Fruit fly (Drosophila melanogaster): ENCODE measurements around the gene Pink1.

Gene Pink1

DNA sequence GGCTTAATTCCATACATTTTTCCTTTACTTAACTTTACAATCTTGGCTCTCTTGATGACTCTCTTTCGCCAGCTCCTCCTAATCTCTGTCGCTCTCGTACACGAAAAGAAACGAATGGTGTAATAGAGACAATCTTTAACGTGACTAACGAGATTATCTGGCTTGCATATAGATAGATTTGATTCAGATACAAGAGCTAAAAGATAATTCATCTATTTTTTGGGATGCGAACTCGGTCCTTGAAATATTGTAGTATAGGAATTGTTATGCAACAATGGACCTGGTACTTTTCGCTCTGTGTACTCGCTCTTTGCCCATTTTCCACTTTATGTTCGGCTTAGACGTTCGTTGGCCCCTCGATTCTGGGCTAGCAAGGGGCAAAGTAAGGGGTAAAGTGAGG lies 27.7 kb downstream of the Pink1 start:
- peak; percentile 59 for TF ChIP-seq CG17801 (GFP tag; optimal IDR thresholded peaks at IDR 0.05; ENCODE audit: partially characterized antibody)

DNA sequence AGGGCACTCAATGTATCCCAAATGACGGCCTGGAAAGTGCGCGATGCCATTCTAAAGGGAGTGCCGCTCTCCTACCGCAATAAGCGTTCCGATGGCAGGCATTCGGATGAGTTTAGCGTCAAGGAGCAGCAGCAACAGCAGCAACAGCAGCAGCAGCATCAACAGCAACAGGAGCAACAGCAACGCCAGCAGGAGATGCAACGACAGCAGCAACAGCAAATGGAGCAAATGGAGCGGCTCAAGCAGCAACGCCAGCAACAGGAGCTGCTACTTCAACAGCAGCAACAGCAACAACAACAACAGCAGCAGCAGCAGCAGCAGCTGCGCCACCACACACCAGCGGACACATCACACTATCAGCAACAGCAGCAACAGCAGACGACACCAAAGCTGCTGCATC lies 32.6 kb downstream of the Pink1 start:
- TF ChIP-seq CG17801 (GFP tag; optimal IDR thresholded peaks at IDR 0.05; ENCODE audit: partially characterized antibody) = no peak

DNA sequence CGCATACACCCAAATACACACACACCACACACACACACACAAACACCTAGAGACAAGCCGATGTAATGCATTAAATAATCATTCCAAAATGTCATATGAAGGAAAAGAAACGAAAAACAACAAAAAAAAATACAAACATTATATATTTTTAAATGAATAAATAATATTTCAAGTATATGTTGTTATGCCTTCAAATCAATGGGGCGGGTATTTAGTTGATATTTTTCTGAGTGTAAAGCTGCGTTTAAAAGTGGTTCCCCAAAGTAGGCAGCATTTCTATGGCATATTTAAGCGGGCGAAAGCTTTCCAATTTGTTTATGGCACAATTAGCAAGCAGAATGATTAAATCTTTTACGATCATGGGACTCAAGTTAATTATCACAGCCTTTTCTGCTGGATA lies 35.7 kb downstream of the Pink1 start:
- TF ChIP-seq CG17801 (GFP tag; optimal IDR thresholded peaks at IDR 0.05; ENCODE audit: partially characterized antibody) = peak; percentile 49

- TF ChIP-seq CG17801 (GFP tag; optimal IDR thresholded peaks at IDR 0.05; ENCODE audit: partially characterized antibody) = no peak
Observed at dm6 chrX:6719968-6720367, 36.4 kb downstream of the Pink1 start.

dm6 chrX:6723622-6724021 lies 40.0 kb downstream of the Pink1 start:
- TF ChIP-seq CG17801 (GFP tag; optimal IDR thresholded peaks at IDR 0.05; ENCODE audit: partially characterized antibody) = no peak

DNA sequence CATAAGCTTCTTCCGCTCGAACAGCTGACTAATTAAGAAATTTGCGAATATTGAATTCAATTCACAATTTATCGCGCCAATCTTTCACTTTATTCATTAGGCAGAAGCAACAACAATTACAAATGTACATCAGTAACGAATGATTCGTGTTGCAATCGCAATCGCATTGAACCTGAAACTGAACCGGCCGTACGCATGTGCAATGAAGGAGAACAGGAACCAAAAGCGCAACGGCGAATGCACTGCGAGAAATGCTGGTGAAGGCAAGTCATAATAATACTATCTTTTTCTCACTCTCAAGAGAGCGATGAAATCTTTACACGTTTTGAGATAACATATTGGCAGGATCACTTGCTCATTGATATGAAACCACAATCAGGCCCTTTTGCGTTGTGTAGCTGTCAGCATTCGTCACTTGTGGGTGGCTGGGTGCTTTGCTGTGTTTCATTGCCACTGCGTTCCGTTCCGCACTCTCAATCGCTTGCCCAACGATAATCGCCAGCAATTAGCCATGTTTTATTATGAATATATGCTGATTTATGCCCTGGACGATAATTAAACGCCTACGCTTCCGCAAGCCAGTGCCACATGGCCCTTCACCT lies 41.4 kb downstream of the Pink1 start:
- no peak for TF ChIP-seq CG17801 (GFP tag; optimal IDR thresholded peaks at IDR 0.05; ENCODE audit: partially characterized antibody)

dm6 chrX:6726758-6727490 lies 43.3 kb downstream of the Pink1 start:
- TF ChIP-seq CG17801 (GFP tag; optimal IDR thresholded peaks at IDR 0.05; ENCODE audit: partially characterized antibody) = no peak

DNA sequence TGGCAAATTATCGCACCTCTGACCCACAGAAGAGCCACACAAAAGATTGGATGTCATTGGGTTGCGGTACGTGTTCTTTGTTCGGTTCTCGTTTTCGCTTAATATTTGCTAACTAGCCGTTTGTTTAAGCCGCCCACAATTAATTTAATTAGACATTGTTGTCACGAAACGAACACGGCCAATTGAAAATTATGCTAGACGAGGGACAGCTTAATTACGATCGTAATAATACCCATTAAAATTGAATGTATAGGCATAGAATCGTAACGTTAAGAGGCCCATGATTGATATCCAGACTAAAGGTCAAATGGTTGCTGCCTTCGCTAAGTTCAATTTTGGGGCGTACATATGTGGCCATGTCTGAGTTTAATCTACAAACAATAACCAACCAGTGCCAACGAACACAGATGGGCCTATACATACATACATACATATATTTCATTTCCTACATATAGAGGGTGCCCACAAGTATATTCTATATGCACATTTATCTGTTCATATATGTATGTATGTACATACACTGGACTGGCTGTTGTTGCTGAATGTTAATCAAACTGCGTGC lies 45.1 kb downstream of the Pink1 start:
- no peak for TF ChIP-seq CG17801 (GFP tag; optimal IDR thresholded peaks at IDR 0.05; ENCODE audit: partially characterized antibody)

- no peak for TF ChIP-seq CG17801 (GFP tag; optimal IDR thresholded peaks at IDR 0.05; ENCODE audit: partially characterized antibody)
Observed at dm6 chrX:6730600-6731259, 47.1 kb downstream of the Pink1 start.

DNA sequence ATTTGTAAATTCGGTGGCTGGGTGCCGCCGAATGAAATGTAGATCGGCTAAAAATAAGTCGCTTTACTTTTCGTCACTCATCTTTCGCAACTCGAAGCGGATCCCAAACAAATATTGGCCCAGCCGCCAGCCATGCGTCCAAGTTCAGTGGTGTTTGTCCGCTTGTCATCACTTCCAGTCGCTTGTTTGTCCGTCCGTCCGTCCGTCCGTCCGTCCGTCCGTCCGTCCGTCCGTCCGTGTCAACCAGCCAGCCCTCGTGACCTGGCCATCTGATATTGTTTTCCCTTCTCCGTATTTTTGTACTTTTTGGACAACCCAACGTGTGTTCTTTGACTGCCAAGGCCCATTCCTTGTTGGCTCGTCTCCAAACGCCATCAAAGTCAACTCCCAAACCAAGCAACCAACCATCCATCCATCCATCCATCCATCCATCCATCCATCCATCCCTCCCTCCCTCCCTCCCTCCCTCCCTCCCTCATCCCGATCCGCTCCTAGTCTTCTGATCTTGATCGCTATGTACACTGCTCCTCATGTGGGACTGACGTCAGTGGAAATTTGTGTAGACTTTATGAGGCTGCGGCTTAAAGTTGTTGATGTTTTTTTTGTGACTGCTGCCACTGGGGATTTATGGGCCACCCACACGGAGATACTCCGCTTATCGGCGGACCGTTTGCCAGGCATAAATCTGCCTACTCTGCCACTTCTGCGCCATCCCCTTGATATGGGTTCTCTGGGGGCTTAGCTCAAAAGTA lies 49.9 kb downstream of the Pink1 start:
- TF ChIP-seq CG17801 (GFP tag; optimal IDR thresholded peaks at IDR 0.05; ENCODE audit: partially characterized antibody) = peak; percentile 0
